Worm (Caenorhabditis elegans): ENCODE data around the gene F36H9.1.

- TF ChIP-seq hmbx-1 (tag; optimal IDR thresholded peaks at IDR 0.05) (no peak), ama-1 (optimal IDR thresholded peaks at IDR 0.05) (no peak), ceh-36 (tag; optimal IDR thresholded peaks at IDR 0.05) (no peak), flt-1 (GFP tag; IDR thresholded peaks at IDR 0.05) (no peak), ceh-13 (GFP tag; optimal IDR thresholded peaks at IDR 0.05) (no peak), scrt-1 (GFP tag; IDR thresholded peaks at IDR 0.05) (no peak), tbx-37 (GFP tag; conservative IDR thresholded peaks at IDR 0.05) (no peak), hnd-1 (tag; optimal IDR thresholded peaks at IDR 0.05) (no peak), tra-4 (tag; optimal IDR thresholded peaks at IDR 0.05) (no peak), F13C5.2 (tag; optimal IDR thresholded peaks at IDR 0.05) (no peak), hmg-4 (GFP tag; optimal IDR thresholded peaks at IDR 0.05) (no peak), sea-1 (GFP tag; conservative IDR thresholded peaks at IDR 0.05) (no peak)
These were observed 25.7 kb downstream of the F36H9.1 start for ce11 chrV:1820016-1820415.
